Fruit fly (Drosophila melanogaster): ENCODE data around the gene CG14629.

CG14629 gene

DNA sequence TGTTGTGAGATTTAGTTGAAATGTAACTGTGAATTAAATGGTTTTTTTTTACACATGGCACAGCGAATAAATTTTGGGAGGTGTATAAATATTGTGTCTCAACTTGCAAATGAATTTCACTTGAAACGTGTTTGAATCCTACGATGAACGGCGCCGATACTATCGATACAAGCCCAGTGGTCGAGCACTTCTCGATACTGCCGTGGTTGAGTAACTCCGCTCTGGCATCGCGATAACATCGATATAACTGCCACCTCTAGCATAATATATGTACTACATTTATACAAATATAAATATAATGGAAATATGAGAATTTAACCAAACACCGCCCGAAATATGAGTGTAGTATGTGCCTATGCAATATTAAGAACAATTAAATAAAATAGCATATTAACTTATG, 18.3 kb upstream of the CG14629 start (continued):
- TF ChIP-seq Hsf (GFP tag; optimal IDR thresholded peaks at IDR 0.05) (peak; percentile 16), jumu (GFP tag; optimal IDR thresholded peaks at IDR 0.05) (peak; percentile 7), bbx (GFP tag; IDR thresholded peaks at IDR 0.05; ENCODE audit: partially characterized antibody) (peak; percentile 100), Myb (GFP tag; optimal IDR thresholded peaks at IDR 0.05) (peak; percentile 16), zfh2 (GFP tag; optimal IDR thresholded peaks at IDR 0.05) (peak; percentile 35), CG11247 (GFP tag; IDR thresholded peaks at IDR 0.05) (no peak), unc-4 (GFP tag; IDR thresholded peaks at IDR 0.05; ENCODE audit: partially characterized antibody) (peak; percentile 96), Asciz (GFP tag; optimal IDR thresholded peaks at IDR 0.05) (no peak), CG1603 (tag; optimal IDR thresholded peaks at IDR 0.05) (peak; percentile 76), stwl (tag; optimal IDR thresholded peaks at IDR 0.05) (peak; percentile 52), slou (GFP tag; optimal IDR thresholded peaks at IDR 0.05) (no peak), Eip74EF (GFP tag; optimal IDR thresholded peaks at IDR 0.05) (no peak), CG11456 (GFP tag; IDR thresholded peaks at IDR 0.05) (peak; percentile 63; the same call in 2 of the 3 replicates), aop (GFP tag; IDR thresholded peaks at IDR 0.05) (no peak), E2f2 (GFP tag; IDR thresholded peaks at IDR 0.05) (peak; percentile 94), Dp (GFP tag; optimal IDR thresholded peaks at IDR 0.05) (peak; percentile 89), CG30020 (tag; optimal IDR thresholded peaks at IDR 0.05) (peak; percentile 5), CG1024 (GFP tag; IDR thresholded peaks at IDR 0.05) (no peak), ac (GFP tag; optimal IDR thresholded peaks at IDR 0.05) (no peak), Lpt (GFP tag; optimal IDR thresholded peaks at IDR 0.05) (no peak), mam (GFP tag; optimal IDR thresholded peaks at IDR 0.05) (peak; percentile 43), MBD-R2 (GFP tag; IDR thresholded peaks at IDR 0.05) (peak; percentile 72), CG17359 (tag; optimal IDR thresholded peaks at IDR 0.05) (no peak), ci (GFP tag; IDR thresholded peaks at IDR 0.05) (0 out of 3 replicates have a peak, but pooled peaks have one; percentile 27), Pdp1 (GFP tag; optimal IDR thresholded peaks at IDR 0.05) (peak; percentile 20 to 60), CG2129 (GFP tag; IDR thresholded peaks at IDR 0.05; ENCODE audit: partially characterized antibody) (peak; percentile 97), CG32532 (GFP tag; IDR thresholded peaks at IDR 0.05) (peak; percentile 59; the same call in 1 of the 2 replicates), Dbx (GFP tag; IDR thresholded peaks at IDR 0.05) (peak; percentile 59; the same call in 2 of the 3 replicates), CTCF (GFP tag; optimal IDR thresholded peaks at IDR 0.05) (no peak), Bgb (GFP tag; IDR thresholded peaks at IDR 0.05; ENCODE audit: partially characterized antibody) (peak; percentile 99), CG17829 (tag; optimal IDR thresholded peaks at IDR 0.05) (peak; percentile 25), CG9932 (GFP tag; IDR thresholded peaks at IDR 0.05) (peak; percentile 87), CG15269 (tag; optimal IDR thresholded peaks at IDR 0.05) (no peak), crp (GFP tag; optimal IDR thresholded peaks at IDR 0.05) (peak in 1 of 2 experiments; percentile 24), CG8290 (GFP tag; optimal IDR thresholded peaks at IDR 0.05) (no peak), CG8290 (tag; optimal IDR thresholded peaks at IDR 0.05) (peak in 1 of 2 experiments; percentile 65), hbn (GFP tag; IDR thresholded peaks at IDR 0.05; ENCODE audit: partially characterized antibody) (peak; percentile 99), amos (GFP tag; IDR thresholded peaks at IDR 0.05; ENCODE audit: partially characterized antibody) (peak; percentile 100), CG3847 (GFP tag; IDR thresholded peaks at IDR 0.05) (peak; percentile 59; the same call in 1 of the 2 replicates), rib (GFP tag; IDR thresholded peaks at IDR 0.05) (peak; percentile 51; the same call in 1 of the 2 replicates), lilli (GFP tag; optimal IDR thresholded peaks at IDR 0.05) (peak; percentile 41), H15 (GFP tag; IDR thresholded peaks at IDR 0.05) (peak; percentile 34; the same call in 1 of the 3 replicates), CG14860 (GFP tag; IDR thresholded peaks at IDR 0.05; ENCODE audit: partially characterized antibody) (peak; percentile 93), E2f1 (GFP tag; IDR thresholded peaks at IDR 0.05) (peak; percentile 49; the same call in 1 of the 2 replicates), CG2116 (GFP tag; optimal IDR thresholded peaks at IDR 0.05) (peak; percentile 76), Taf1 (GFP tag; IDR thresholded peaks at IDR 0.05) (peak; percentile 21; the same call in 1 of the 2 replicates), Ptx1 (GFP tag; IDR thresholded peaks at IDR 0.05) (peak; percentile 34; the same call in 1 of the 2 replicates), HLH4C (GFP tag; IDR thresholded peaks at IDR 0.05; ENCODE audit: partially characterized antibody) (peak; percentile 94), CG34224 (GFP tag; IDR thresholded peaks at IDR 0.05; ENCODE audit: partially characterized antibody) (peak; percentile 98), crc (GFP tag; optimal IDR thresholded peaks at IDR 0.05) (no peak)

Data from whole organism, embryonic.